Worm (Caenorhabditis elegans): ENCODE data around the gene R08C7.4.

Gene R08C7.4

ce11 chrIV:4439190-4439589 lies 4.4 kb downstream of the R08C7.4 start, which contains the start of gene fbxb-74:
Gene fbxb-74 (minus strand): TSS chrIV:4439290.
- TF ChIP-seq ceh-62 (tag; optimal IDR thresholded peaks at IDR 0.05) (no peak), unc-39 (tag; optimal IDR thresholded peaks at IDR 0.05) (no peak), nhr-237 (tag; optimal IDR thresholded peaks at IDR 0.05) (no peak), F26F4.8 (GFP tag; conservative IDR thresholded peaks at IDR 0.05) (no peak), D1046.2 (GFP tag; IDR thresholded peaks at IDR 0.05) (no peak), lin-29 (GFP tag; IDR thresholded peaks at IDR 0.05) (no peak), nhr-76 (tag; optimal IDR thresholded peaks at IDR 0.05) (no peak), spr-3 (GFP tag; optimal IDR thresholded peaks at IDR 0.05) (no peak), nhr-42 (GFP tag; IDR thresholded peaks at IDR 0.05) (no peak)

ce11 chrIV:4441077-4441476 lies 6.2 kb downstream of the R08C7.4 start, which contains the start of gene fbxb-75:
Gene fbxb-75 (minus strand): TSS chrIV:4441177.
- TF ChIP-seq lin-15B (tag; optimal IDR thresholded peaks at IDR 0.05) (no peak), aly-2 (tag; optimal IDR thresholded peaks at IDR 0.05) (no peak), dmd-6 (GFP tag; IDR thresholded peaks at IDR 0.05) (no peak), mxl-3 (GFP tag; optimal IDR thresholded peaks at IDR 0.05) (no peak)

- peak; percentile 45; the same call in 1 of the 2 replicates for TF ChIP-seq tra-1 (GFP tag; IDR thresholded peaks at IDR 0.05)
- TF ChIP-seq hlh-30 (tag; optimal IDR thresholded peaks at IDR 0.05; ENCODE audit: insufficient read depth) = peak; percentile 93
- peak; percentile 83; the same call in 1 of the 2 replicates for TF ChIP-seq D1046.2 (GFP tag; IDR thresholded peaks at IDR 0.05)
- no peak; the same call in 1 of the 2 replicates for TF ChIP-seq php-3 (GFP tag; IDR thresholded peaks at IDR 0.05)
- TF ChIP-seq Y105C5A.15 (GFP tag; IDR thresholded peaks at IDR 0.05) = no peak
- peak; percentile 71 for TF ChIP-seq lin-29 (GFP tag; IDR thresholded peaks at IDR 0.05)
- TF ChIP-seq fkh-10 (GFP tag; optimal IDR thresholded peaks at IDR 0.05) = peak; percentile 96
- peak; percentile 89 for TF ChIP-seq nhr-42 (GFP tag; IDR thresholded peaks at IDR 0.05)
- peak; percentile 84 for TF ChIP-seq mdt-29 (GFP tag; IDR thresholded peaks at IDR 0.05)
- TF ChIP-seq sdz-12 (GFP tag; optimal IDR thresholded peaks at IDR 0.05) = no peak
- TF ChIP-seq set-16 (GFP tag; IDR thresholded peaks at IDR 0.05) = peak; percentile 42; the same call in 1 of the 2 replicates
- peak; percentile 91 for TF ChIP-seq nhr-77 (tag; optimal IDR thresholded peaks at IDR 0.05)
- TF ChIP-seq lin-15B (tag; optimal IDR thresholded peaks at IDR 0.05) = peak; percentile 76
- peak; percentile 97 for TF ChIP-seq zfp-2 (tag; optimal IDR thresholded peaks at IDR 0.05)
- TF ChIP-seq ceh-20 (GFP tag; IDR thresholded peaks at IDR 0.05) = peak; percentile 93
- peak; percentile 78 for TF ChIP-seq nhr-48 (tag; optimal IDR thresholded peaks at IDR 0.05)
- TF ChIP-seq ceh-32 (tag; optimal IDR thresholded peaks at IDR 0.05; ENCODE audit: poor library complexity) = no peak
- no peak for TF ChIP-seq lir-3 (tag; optimal IDR thresholded peaks at IDR 0.05)
- peak; percentile 92 for TF ChIP-seq dmd-6 (GFP tag; IDR thresholded peaks at IDR 0.05)
- peak; percentile 97 for TF ChIP-seq nhr-6 (tag; optimal IDR thresholded peaks at IDR 0.05)
- TF ChIP-seq ZK546.5 (tag; optimal IDR thresholded peaks at IDR 0.05) = peak; percentile 76 to 97
- TF ChIP-seq ama-1 (optimal IDR thresholded peaks at IDR 0.05) = peak; percentile 88
- TF ChIP-seq F10B5.3 (tag; optimal IDR thresholded peaks at IDR 0.05) = peak; percentile 67
- no peak for TF ChIP-seq egl-27 (tag; optimal IDR thresholded peaks at IDR 0.05)
- TF ChIP-seq nhr-25 (tag; optimal IDR thresholded peaks at IDR 0.05; ENCODE audit: borderline replicate concordance, insufficient read depth) = peak; percentile 88
- TF ChIP-seq fos-1 (tag; optimal IDR thresholded peaks at IDR 0.05) = no peak
- peak; percentile 59 for TF ChIP-seq nhr-237 (tag; optimal IDR thresholded peaks at IDR 0.05)
- TF ChIP-seq R02D3.7 (tag; optimal IDR thresholded peaks at IDR 0.05) = peak; percentile 93
- peak; percentile 52; the same call in 1 of the 2 replicates for TF ChIP-seq vab-7 (GFP tag; IDR thresholded peaks at IDR 0.05)
- TF ChIP-seq aha-1 (tag) = peak; percentile 100
- peak; percentile 80 for TF ChIP-seq zfp-3 (GFP tag; conservative IDR thresholded peaks at IDR 0.05)
- peak; percentile 31 for TF ChIP-seq gei-8 (GFP tag; optimal IDR thresholded peaks at IDR 0.05)
- no peak for TF ChIP-seq nhr-10 (tag; optimal IDR thresholded peaks at IDR 0.05)
- no peak for TF ChIP-seq daf-8 (GFP tag; IDR thresholded peaks at IDR 0.05)
- peak; percentile 85 for TF ChIP-seq F37D6.2 (tag; optimal IDR thresholded peaks at IDR 0.05)
- no peak for TF ChIP-seq zip-11 (GFP tag; IDR thresholded peaks at IDR 0.05)
- TF ChIP-seq nhr-11 (tag; optimal IDR thresholded peaks at IDR 0.05) = peak; percentile 97
- no peak for TF ChIP-seq ZK337.2 (GFP tag; IDR thresholded peaks at IDR 0.05)
- TF ChIP-seq unc-39 (tag; optimal IDR thresholded peaks at IDR 0.05) = no peak
- 0 out of 2 replicates have a peak, but pooled peaks have one; percentile 13 for TF ChIP-seq mxl-2 (GFP tag; conservative IDR thresholded peaks at IDR 0.05)
- TF ChIP-seq dmd-8 (GFP tag; IDR thresholded peaks at IDR 0.05) = no peak
Measured at ce11 chrIV:4445711-4446290, 11.0 kb downstream of the R08C7.4 start, which contains the start of the genes wapl-1 and htz-1. Gene wapl-1 (minus strand): TSS chrIV:4445740. Gene htz-1 (plus strand): TSS chrIV:4446216.

Measured in whole organism, L4 larva.